Worm (Caenorhabditis elegans): ENCODE measurements around the gene flp-13.
A peak's percentile ranks its signal among the peaks of the same experiment; 100 is the strongest.

flp-13 gene

DNA sequence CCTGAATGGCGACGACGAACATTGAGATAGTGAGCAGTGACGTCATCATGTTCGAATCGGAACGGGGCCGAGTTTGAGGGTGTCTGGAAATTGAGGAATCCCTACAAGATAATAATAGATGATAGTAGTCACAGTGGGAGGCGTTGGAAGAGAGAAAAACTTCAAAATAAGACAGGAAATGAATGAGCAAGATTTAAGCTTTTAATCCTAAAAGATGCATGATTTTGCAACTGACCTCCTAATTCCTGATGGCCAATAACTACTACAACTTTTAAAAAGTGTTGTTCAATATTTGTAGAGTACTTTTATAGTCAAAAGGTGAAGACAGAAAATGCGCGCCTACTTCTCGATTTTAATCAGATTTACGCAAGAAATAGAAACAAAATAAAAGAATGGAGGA is at the start of gene flp-13:
Gene flp-13, minus strand, starts transcription at position 101 of the 400 bp plus-strand sequence.
- no peak for TF ChIP-seq pqm-1 (tag; optimal IDR thresholded peaks at IDR 0.05)
- no peak for TF ChIP-seq Y48G9A.11 (GFP tag; IDR thresholded peaks at IDR 0.05)
- no peak for TF ChIP-seq hlh-30 (tag; optimal IDR thresholded peaks at IDR 0.05; ENCODE audit: insufficient read depth)

DNA sequence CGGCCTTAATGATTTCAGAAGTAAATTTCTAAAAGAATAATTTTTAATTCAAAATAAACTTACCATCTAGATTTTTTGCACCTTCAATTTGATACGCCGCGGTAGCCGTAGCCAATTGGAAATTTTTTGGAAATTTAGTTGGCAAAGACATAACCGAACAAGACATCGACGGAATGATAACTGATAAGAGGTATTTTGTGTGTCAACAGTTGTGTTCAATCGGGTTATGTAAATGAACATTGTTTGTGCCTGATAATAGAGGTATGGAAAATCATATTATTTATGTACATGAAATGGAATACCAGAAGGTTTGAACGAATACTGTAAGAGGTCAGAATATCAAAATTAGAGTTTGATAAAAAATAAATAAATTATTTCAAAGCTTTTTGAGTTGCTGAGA is 49.6 kb upstream of the flp-13 start, which contains the start of gene klo-1:
Gene klo-1, minus strand, starts transcription at position 388 of the 400 bp plus-strand sequence.
- TF ChIP-seq ceh-82 (tag; optimal IDR thresholded peaks at IDR 0.05) = no peak
- peak; percentile 7; the same call in 1 of the 2 replicates for TF ChIP-seq dmd-6 (GFP tag; IDR thresholded peaks at IDR 0.05)
- peak in 1 of 2 experiments; percentile 26 for TF ChIP-seq unc-62 (GFP tag; optimal IDR thresholded peaks at IDR 0.05 in 1 of 2)
- no peak for TF ChIP-seq unc-62 (tag; optimal IDR thresholded peaks at IDR 0.05)
- peak; percentile 80 for TF ChIP-seq nhr-28 (tag; optimal IDR thresholded peaks at IDR 0.05)
- TF ChIP-seq daf-16 (GFP tag; optimal IDR thresholded peaks at IDR 0.05) = no peak
- TF ChIP-seq daf-16 (tag; optimal IDR thresholded peaks at IDR 0.05) = peak; percentile 93
- TF ChIP-seq dmd-9 (GFP tag; IDR thresholded peaks at IDR 0.05) = no peak
- TF ChIP-seq pqm-1 (tag; optimal IDR thresholded peaks at IDR 0.05) = peak; percentile 96

DNA sequence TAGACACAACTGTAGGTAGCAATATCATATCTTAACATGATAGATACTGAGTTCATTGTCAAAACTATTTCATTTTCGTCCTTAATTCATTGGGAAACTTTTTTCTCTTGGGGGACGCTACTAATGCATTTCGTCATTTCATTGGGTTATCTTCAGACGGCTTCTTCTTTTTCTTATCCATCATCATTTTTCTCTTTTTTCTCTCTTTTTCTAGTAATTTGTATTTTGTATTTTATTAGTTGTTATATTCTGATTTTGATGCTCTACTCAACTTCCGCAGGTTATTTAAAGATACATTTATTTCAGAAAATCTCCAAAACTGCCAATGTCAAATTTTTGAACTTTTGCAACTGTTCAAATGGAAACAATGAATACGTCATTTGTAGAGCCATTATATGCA is 45.3 kb upstream of the flp-13 start, which contains the start of gene npr-35:
Gene npr-35, plus strand, starts transcription at position 301 of the 400 bp plus-strand sequence.
- TF ChIP-seq nhr-10 (tag; optimal IDR thresholded peaks at IDR 0.05) = no peak
- TF ChIP-seq unc-62 (GFP tag; optimal IDR thresholded peaks at IDR 0.05 in 1 of 2) = peak in 1 of 2 experiments; percentile 80
- no peak for TF ChIP-seq unc-62 (tag; optimal IDR thresholded peaks at IDR 0.05)
- no peak for TF ChIP-seq vab-7 (GFP tag; IDR thresholded peaks at IDR 0.05)

DNA sequence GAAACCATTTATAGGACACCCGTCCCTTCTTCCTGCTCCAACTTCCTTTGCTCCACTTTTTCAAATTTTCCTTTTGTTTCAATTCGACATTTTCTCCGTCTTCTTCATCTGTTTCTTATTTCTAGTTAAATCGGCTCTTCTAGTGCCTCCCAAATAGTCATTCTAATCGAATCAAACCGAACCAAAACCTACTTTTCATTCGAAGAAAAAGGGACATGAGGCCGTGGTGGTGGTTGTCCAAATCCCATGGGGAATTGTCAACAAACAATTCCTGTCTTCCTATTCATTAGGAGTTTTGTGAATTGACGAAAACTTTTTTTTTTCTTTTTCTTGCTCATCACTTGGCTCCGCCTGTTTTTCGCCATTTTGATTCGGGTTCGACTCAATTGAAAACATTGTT is 38.4 kb upstream of the flp-13 start:
- TF ChIP-seq Y5F2A.4 (GFP tag; optimal IDR thresholded peaks at IDR 0.05) = no peak
- TF ChIP-seq nhr-41 (GFP tag; IDR thresholded peaks at IDR 0.05) = no peak
- no peak for TF ChIP-seq nhr-48 (tag; optimal IDR thresholded peaks at IDR 0.05)
- no peak for TF ChIP-seq T26A8.4 (GFP tag; IDR thresholded peaks at IDR 0.05)
- TF ChIP-seq snpc-1.2 (GFP tag; IDR thresholded peaks at IDR 0.05) = no peak
- TF ChIP-seq ztf-11 (tag; optimal IDR thresholded peaks at IDR 0.05) = no peak
- no peak for TF ChIP-seq daf-16 (GFP tag; optimal IDR thresholded peaks at IDR 0.05)
- TF ChIP-seq daf-16 (tag; optimal IDR thresholded peaks at IDR 0.05) = no peak
- TF ChIP-seq nhr-25 (tag; optimal IDR thresholded peaks at IDR 0.05; ENCODE audit: borderline replicate concordance, insufficient read depth) = no peak
- TF ChIP-seq ceh-82 (tag; optimal IDR thresholded peaks at IDR 0.05) = no peak
- no peak for TF ChIP-seq ztf-7 (tag; optimal IDR thresholded peaks at IDR 0.05)
- no peak for TF ChIP-seq php-3 (GFP tag; IDR thresholded peaks at IDR 0.05)
- no peak for TF ChIP-seq ceh-32 (tag; optimal IDR thresholded peaks at IDR 0.05; ENCODE audit: poor library complexity)
- no peak for TF ChIP-seq hif-1 (tag; optimal IDR thresholded peaks at IDR 0.05)
- no peak for TF ChIP-seq hmg-1.1 (GFP tag; IDR thresholded peaks at IDR 0.05)
- TF ChIP-seq nhr-11 (tag; optimal IDR thresholded peaks at IDR 0.05) = no peak
- TF ChIP-seq dmd-9 (GFP tag; IDR thresholded peaks at IDR 0.05) = no peak

DNA sequence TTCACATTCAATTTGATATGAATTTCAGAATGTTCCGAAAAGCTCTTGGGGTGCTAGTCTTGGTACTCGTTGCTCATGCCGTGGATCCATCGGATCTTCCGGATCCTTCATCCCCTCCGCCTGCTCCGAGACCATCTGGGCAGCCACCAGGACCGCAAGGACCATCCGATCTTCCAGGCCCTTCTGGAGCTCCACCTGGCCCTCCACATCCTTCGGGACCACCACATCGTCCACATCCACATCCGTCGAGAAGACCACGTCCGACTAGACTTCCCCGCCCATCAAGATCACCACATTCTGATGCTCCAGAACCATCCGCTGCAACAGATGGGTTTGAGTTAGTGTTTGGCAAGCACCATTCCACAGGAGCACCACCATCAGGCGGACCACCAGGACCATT is 36.4 kb upstream of the flp-13 start, which contains the start of gene clx-1:
Gene clx-1, plus strand, starts transcription at position 30 of the 400 bp plus-strand sequence.
- TF ChIP-seq set-16 (GFP tag; IDR thresholded peaks at IDR 0.05) = peak; percentile 91
- TF ChIP-seq F44E2.7 (GFP tag; IDR thresholded peaks at IDR 0.05) = no peak

DNA sequence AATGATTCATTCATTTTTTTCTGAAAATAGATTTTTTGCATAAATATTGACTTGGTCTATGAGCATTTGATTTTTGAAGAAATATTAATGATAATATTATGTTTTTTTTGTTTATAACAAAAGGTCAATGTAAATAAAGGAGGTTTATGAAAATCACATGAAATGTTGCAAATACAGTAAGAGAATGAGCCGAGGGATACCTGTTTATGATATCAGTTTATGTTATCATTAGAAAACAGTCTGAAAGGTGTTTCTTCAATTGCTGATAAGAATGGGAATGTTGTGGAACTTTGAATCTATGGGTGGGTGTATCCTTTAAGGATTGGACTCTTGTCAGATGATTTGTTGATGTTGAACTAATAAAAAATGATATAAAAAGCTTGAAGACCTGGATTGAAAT is 36.0 kb upstream of the flp-13 start:
- TF ChIP-seq ceh-28 (tag; optimal IDR thresholded peaks at IDR 0.05) = no peak
- TF ChIP-seq daf-16 (GFP tag; optimal IDR thresholded peaks at IDR 0.05) = no peak
- TF ChIP-seq daf-16 (tag; optimal IDR thresholded peaks at IDR 0.05) = peak; percentile 93

DNA sequence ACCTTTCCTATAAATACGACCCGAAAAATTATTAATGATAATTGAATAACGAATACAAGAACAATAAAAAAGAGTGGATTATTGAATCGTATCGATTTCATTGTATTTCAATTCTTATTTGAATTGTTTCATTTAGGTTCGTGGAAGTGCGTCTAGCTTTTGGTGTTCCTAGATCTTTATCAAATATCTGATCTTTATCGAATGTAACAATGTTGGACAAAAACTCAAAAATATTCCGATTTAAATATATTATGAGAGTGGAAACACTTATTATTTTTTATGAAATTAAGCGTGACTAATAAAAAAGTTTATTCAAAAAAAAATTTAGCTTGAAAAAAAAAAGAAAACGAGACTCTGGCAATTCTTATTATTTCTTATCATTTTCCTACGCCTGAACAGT is 33.7 kb upstream of the flp-13 start, which contains the start of the genes C50F7.9 and C50F7.3:
Gene C50F7.9, minus strand, starts transcription at position 101 of the 400 bp plus-strand sequence.
Gene C50F7.3, plus strand, starts transcription at position 370 of the 400 bp plus-strand sequence.
- TF ChIP-seq mep-1 (tag; optimal IDR thresholded peaks at IDR 0.05) (no peak), ceh-28 (tag; optimal IDR thresholded peaks at IDR 0.05) (no peak), tra-1 (GFP tag; IDR thresholded peaks at IDR 0.05) (no peak), madf-9 (GFP tag; conservative IDR thresholded peaks at IDR 0.05) (no peak)
